Worm (Caenorhabditis elegans): ENCODE results near the gene Y70C5A.3.
"Not testable (repeated sequence)": the region's sequence is repeated elsewhere in the genome, so short reads cannot be mapped to it uniquely, and the experiment has no call there.

- TF ChIP-seq F13C5.2 (tag; optimal IDR thresholded peaks at IDR 0.05); B0310.2 (tag; optimal IDR thresholded peaks at IDR 0.05); ama-1 (optimal IDR thresholded peaks at IDR 0.05); pes-1 (GFP tag; IDR thresholded peaks at IDR 0.05); hmg-4 (GFP tag; optimal IDR thresholded peaks at IDR 0.05); tra-4 (tag; optimal IDR thresholded peaks at IDR 0.05); flt-1 (GFP tag; IDR thresholded peaks at IDR 0.05); ceh-13 (GFP tag; optimal IDR thresholded peaks at IDR 0.05); tbx-11 (GFP tag; IDR thresholded peaks at IDR 0.05); ceh-36 (tag; optimal IDR thresholded peaks at IDR 0.05); hnd-1 (tag; optimal IDR thresholded peaks at IDR 0.05); ets-7 (tag; optimal IDR thresholded peaks at IDR 0.05); sea-1 (GFP tag; conservative IDR thresholded peaks at IDR 0.05); hmbx-1 (tag; optimal IDR thresholded peaks at IDR 0.05): not testable (repeated sequence)
Measured at ce11 chrV:16654242-16654641, 33.5 kb upstream of the Y70C5A.3 start, which contains the start of gene W06G6.15.

Data from whole organism, early embryonic.